Fruit fly (Drosophila melanogaster): ENCODE data around the gene Coq5.

The Coq5 gene

dm6 chrX:13149083-13149482 lies 45.3 kb downstream of the Coq5 start:
- TF ChIP-seq Myc (optimal IDR thresholded peaks at IDR 0.05) = no peak
- no peak for TF ChIP-seq ttk (optimal IDR thresholded peaks at IDR 0.05)
- TF ChIP-seq insv (optimal IDR thresholded peaks at IDR 0.05) = no peak
- TF ChIP-seq psq (optimal IDR thresholded peaks at IDR 0.05) = no peak
- no peak for TF ChIP-seq Sin3A (optimal IDR thresholded peaks at IDR 0.05)
- no peak for TF ChIP-seq h (optimal IDR thresholded peaks at IDR 0.05)

- no peak for TF ChIP-seq Myc (optimal IDR thresholded peaks at IDR 0.05)
- no peak for TF ChIP-seq insv (optimal IDR thresholded peaks at IDR 0.05)
- no peak for TF ChIP-seq Sin3A (optimal IDR thresholded peaks at IDR 0.05)
- TF ChIP-seq ttk (optimal IDR thresholded peaks at IDR 0.05) = no peak
- no peak for TF ChIP-seq psq (optimal IDR thresholded peaks at IDR 0.05)
- no peak for TF ChIP-seq h (optimal IDR thresholded peaks at IDR 0.05)
Observed at dm6 chrX:13145858-13146257, 48.5 kb downstream of the Coq5 start.

DNA sequence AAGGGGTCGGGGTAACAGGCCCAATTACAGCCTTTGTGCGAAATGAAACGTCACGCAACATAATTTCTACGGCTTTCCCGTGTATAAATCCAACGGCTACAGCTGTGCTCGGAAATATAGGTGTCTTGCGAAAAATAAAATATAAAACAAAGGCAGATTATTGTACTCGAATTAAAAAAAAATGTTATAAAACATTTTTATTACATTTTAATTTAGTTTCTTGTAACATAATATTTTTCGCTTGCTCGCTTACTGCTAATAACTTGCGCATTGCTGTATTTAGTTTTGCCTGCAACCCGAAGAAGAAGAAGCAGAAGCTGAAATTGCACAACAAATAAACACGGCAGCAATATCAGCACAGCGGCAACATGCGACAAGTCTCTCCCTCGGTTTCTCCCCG lies 51.3 kb downstream of the Coq5 start:
- TF ChIP-seq psq (optimal IDR thresholded peaks at IDR 0.05) (no peak), Sin3A (optimal IDR thresholded peaks at IDR 0.05) (no peak), ttk (optimal IDR thresholded peaks at IDR 0.05) (no peak), insv (optimal IDR thresholded peaks at IDR 0.05) (no peak), Myc (optimal IDR thresholded peaks at IDR 0.05) (no peak), h (optimal IDR thresholded peaks at IDR 0.05) (no peak)
